Fruit fly (Drosophila melanogaster) whole organism, prepupa: ENCODE measurements around the gene PolA2.

Experiments
- CG10631 ChIP-seq: fragments of 200-800 bp; sonication (Bioruptor generic); optimal IDR thresholded peaks from 2 replicates; lab custom pipeline; 2016; ENCODE audit warnings: missing biosample characterization, missing genetic modification characterization
- CG9139 ChIP-seq: fragments of 200-800 bp; sonication (Bioruptor generic); optimal IDR thresholded peaks from 3 replicates; lab custom pipeline; 2017; ENCODE audit warnings: missing biosample characterization, mild to moderate bottlenecking, missing genetic modification characterization
- Eip75B ChIP-seq: fragments of 200-800 bp; sonication (Bioruptor generic); optimal IDR thresholded peaks from 3 replicates; lab custom pipeline; 2016; ENCODE audit warnings: missing biosample characterization, missing genetic modification characterization

DNA sequence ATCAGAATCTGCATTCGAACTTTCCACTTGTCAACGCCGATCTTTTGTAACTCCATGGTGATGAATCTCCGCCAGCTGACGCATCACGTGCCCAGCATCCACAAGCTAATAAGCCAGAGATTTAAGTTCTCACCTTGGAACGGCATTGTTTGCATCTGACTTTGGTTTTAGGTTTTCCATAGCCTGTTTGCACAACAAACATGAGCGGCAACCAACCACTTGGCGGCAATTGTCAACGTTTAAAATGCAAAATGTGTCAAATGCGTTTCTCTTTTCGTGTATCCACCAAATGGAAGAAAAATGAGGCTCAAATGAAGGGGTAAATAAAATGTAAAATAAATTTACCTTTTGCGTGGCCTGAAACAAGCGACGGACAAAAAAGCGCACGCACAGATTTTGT, 36.6 kb upstream of the PolA2 start:
- TF ChIP-seq CG9139 (no peak), CG10631 (GFP tag; lab: Kevin White, UChicago) (no peak), Eip75B (GFP tag; lab: Kevin White, UChicago) (no peak)
